Worm (Caenorhabditis elegans): ENCODE measurements around the gene umps-1.
A peak's percentile ranks its signal among the peaks of the same experiment; 100 is the strongest.

The umps-1 gene

DNA sequence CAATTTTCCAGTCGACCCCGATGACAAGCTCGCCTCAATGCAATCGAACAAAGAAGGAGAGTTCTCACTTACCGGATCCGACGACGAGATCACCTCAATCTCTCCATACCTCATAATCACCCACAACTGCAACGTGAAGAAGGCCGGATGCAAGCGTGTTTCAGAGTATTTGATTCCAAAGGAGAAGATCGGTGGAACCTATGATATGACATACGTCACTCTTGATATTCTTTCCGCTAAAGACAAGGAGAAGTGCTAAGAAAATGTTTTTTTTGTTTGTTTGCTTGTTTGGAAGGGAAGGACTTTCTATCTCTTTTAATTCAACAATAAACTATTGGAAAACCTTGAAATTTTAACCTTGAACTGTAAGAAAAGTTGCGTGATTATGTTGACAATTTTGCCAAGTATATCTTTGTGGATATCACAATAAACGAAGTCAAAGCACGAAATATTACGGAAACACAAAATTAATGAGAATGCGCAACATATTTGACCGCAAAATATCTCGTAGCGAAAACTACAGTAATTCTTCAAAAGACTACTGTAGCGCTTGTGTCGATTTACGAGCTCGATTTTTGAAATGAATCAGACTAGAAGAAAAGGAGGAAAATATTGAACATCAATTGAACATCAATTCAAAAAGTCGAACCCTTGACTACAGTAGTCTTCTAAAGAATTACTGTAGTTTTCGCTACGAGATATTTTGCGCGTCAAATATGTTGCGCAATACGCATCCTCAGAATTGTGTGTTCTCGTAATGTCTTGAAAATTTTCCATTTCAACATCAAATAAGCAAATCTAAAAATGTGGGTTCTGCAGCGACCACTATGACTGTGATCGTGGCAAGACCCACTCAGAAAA lies 18.2 kb downstream of the umps-1 start:
- TF ChIP-seq him-1 (tag; optimal IDR thresholded peaks at IDR 0.05) (no peak), dao-5 (tag; optimal IDR thresholded peaks at IDR 0.05) (no peak), W03F9.2 (tag; optimal IDR thresholded peaks at IDR 0.05) (no peak)

- TF ChIP-seq W03F9.2 (tag; optimal IDR thresholded peaks at IDR 0.05) (no peak), him-1 (tag; optimal IDR thresholded peaks at IDR 0.05) (no peak), dao-5 (tag; optimal IDR thresholded peaks at IDR 0.05) (no peak)
Observed at ce11 chrIII:10337508-10338166, 19.8 kb downstream of the umps-1 start, which contains the start of gene ttr-15. ttr-15 (plus strand) TSS chrIII:10337847.

- TF ChIP-seq him-1 (tag; optimal IDR thresholded peaks at IDR 0.05) = no peak
- TF ChIP-seq dao-5 (tag; optimal IDR thresholded peaks at IDR 0.05) = no peak
- TF ChIP-seq W03F9.2 (tag; optimal IDR thresholded peaks at IDR 0.05) = no peak
Observed at ce11 chrIII:10336109-10336508, 21.3 kb downstream of the umps-1 start.

ce11 chrIII:10335086-10335485 lies 22.4 kb downstream of the umps-1 start, which contains the start of gene ced-9:
ced-9 (plus strand) TSS chrIII:10335172.
- no peak for TF ChIP-seq him-1 (tag; optimal IDR thresholded peaks at IDR 0.05)
- TF ChIP-seq W03F9.2 (tag; optimal IDR thresholded peaks at IDR 0.05) = no peak
- TF ChIP-seq dao-5 (tag; optimal IDR thresholded peaks at IDR 0.05) = no peak

ce11 chrIII:10333961-10334542 lies 23.4 kb downstream of the umps-1 start, which contains the start of the genes jmjd-4 and mev-1:
jmjd-4 (minus strand) TSS chrIII:10334018.
mev-1 (plus strand) TSS chrIII:10334277.
- no peak for TF ChIP-seq dao-5 (tag; optimal IDR thresholded peaks at IDR 0.05)
- TF ChIP-seq W03F9.2 (tag; optimal IDR thresholded peaks at IDR 0.05) = peak; percentile 89
- peak; percentile 67 for TF ChIP-seq him-1 (tag; optimal IDR thresholded peaks at IDR 0.05)

ce11 chrIII:10332560-10332959 lies 24.9 kb downstream of the umps-1 start, which contains the start of gene T07C4.12:
T07C4.12 (minus strand) TSS chrIII:10332660.
- TF ChIP-seq dao-5 (tag; optimal IDR thresholded peaks at IDR 0.05) (no peak), W03F9.2 (tag; optimal IDR thresholded peaks at IDR 0.05) (no peak), him-1 (tag; optimal IDR thresholded peaks at IDR 0.05) (no peak)

- TF ChIP-seq dao-5 (tag; optimal IDR thresholded peaks at IDR 0.05) = no peak
- TF ChIP-seq him-1 (tag; optimal IDR thresholded peaks at IDR 0.05) = no peak
- TF ChIP-seq W03F9.2 (tag; optimal IDR thresholded peaks at IDR 0.05) = no peak
Observed at ce11 chrIII:10331232-10331631, 26.2 kb downstream of the umps-1 start.

DNA sequence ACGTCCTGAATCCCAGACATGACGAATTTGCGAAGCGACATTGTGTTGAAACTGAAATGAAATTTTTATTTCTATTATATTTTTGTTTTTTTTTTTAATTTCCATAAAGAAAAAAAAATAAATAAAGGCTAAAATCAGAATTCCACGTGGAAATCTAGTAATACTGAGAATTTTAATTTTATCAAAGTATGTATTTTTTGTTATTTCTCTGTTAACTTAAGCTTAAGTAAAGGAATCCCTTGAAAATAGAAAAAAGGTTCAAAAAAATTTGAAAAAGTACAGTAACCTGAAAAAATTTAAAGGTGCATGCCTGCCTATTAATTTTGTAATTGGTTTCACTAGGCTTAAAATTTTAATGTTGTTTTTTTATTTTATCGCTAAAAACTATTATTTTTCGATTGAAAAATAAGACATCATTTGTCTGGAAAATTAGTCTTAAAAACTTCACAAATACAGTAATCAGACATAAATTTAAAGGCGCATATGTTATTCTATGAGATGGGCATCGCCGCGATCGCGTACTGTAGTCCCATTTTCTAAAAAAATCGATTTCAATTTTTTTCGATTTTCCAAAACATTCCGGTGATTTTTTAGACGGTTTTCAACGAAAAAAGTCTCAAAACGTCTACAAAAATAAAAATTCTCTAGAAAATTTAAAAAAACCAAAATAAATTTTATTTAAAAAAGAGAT lies 26.9 kb downstream of the umps-1 start, which contains the start of gene nex-2:
Gene nex-2, minus strand, starts transcription at position 51 of the 691 bp plus-strand sequence.
- no peak for TF ChIP-seq him-1 (tag; optimal IDR thresholded peaks at IDR 0.05)
- no peak for TF ChIP-seq W03F9.2 (tag; optimal IDR thresholded peaks at IDR 0.05)
- TF ChIP-seq dao-5 (tag; optimal IDR thresholded peaks at IDR 0.05) = no peak

DNA sequence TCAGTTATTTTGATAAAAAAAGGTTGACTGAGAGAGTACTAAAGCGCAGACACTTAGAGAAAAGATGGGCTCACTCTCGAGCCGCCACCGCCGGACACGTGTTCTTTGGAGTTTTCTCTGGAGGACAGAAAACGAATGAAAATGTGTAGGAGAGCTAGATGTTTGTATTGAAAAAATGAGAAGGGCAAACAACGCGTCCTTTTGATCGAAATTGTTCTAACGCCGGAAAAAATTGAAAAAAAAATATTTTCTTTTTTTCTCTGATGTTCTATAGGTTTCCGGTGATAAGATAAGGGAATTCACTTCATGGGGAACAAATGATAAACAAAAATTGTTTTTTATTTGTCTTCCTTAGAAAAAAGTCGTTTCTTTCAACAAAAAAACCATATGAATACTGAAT lies 27.6 kb downstream of the umps-1 start:
- no peak for TF ChIP-seq him-1 (tag; optimal IDR thresholded peaks at IDR 0.05)
- no peak for TF ChIP-seq dao-5 (tag; optimal IDR thresholded peaks at IDR 0.05)
- no peak for TF ChIP-seq W03F9.2 (tag; optimal IDR thresholded peaks at IDR 0.05)

DNA sequence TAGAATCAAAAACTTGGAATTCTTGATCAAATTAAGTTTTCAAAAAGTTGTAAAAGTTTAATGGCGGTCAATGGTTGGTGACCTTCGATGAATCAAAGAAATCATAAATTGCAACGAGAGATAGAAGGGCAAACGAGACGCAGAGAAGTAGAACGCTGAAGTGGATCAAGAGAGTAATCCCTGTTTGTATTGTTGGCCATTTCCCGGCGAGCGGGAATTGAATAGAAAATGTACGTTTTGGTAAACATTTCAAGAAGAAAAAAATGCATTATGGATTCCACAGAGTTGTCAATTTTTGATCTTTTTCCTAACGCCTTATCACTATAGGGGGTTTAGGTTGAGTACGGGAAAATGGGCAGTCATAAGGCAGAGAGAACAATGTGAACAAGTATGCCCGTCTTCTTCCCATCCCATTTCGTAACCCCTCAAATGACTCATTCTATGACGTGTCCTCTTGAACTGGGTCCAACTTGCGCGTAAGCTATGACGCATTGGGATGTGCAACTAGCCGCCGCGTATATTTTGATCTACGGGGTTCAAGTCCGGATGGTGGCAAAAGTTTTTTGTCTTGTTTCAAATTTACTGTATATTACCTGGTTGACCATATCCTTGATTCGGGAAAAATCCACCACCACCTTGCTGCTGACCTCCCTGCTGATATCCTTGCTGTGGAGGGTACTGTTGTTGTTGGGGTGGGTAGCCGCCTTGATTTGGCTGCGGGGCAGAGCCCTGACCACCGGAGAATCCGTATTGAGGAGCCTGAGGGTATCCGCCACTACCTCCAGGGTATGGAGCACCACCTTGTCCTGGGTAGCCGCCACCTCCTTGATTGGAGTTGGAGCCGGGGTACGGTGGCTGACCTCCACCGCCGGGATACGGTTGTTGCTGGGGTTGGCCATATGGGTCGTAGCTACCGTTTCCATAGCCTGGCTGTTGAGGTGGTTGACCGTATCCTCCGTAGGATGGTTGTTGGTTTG lies 28.6 kb downstream of the umps-1 start:
- TF ChIP-seq W03F9.2 (tag; optimal IDR thresholded peaks at IDR 0.05) = no peak
- no peak for TF ChIP-seq him-1 (tag; optimal IDR thresholded peaks at IDR 0.05)
- TF ChIP-seq dao-5 (tag; optimal IDR thresholded peaks at IDR 0.05) = no peak

DNA sequence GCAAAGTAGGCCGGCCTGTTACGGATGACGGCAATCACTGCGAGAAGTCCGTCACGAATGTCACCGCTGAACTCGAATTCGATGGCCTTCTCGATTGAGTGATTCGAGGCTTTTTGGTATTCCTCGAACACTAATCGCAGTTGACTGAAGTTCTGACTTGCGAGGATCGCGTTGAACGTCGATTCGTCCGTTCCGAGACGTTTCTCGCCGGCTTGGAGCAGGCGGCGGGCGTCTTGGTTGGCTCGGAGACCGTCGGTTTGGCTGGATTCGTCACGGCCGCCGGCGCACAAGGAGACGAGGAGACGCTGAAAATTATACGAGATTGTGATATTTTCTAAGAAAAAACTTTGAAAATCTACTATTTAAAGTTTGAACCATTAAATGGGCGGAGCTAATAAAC lies 31.1 kb downstream of the umps-1 start:
- TF ChIP-seq him-1 (tag; optimal IDR thresholded peaks at IDR 0.05) (no peak), W03F9.2 (tag; optimal IDR thresholded peaks at IDR 0.05) (no peak), dao-5 (tag; optimal IDR thresholded peaks at IDR 0.05) (no peak)

ce11 chrIII:10320788-10321187 lies 36.7 kb downstream of the umps-1 start, which contains the start of gene sas-7:
sas-7 (plus strand) TSS chrIII:10321019.
- TF ChIP-seq him-1 (tag; optimal IDR thresholded peaks at IDR 0.05) (no peak), W03F9.2 (tag; optimal IDR thresholded peaks at IDR 0.05) (no peak), dao-5 (tag; optimal IDR thresholded peaks at IDR 0.05) (no peak)

Measured in whole organism, L4/young adult.